Worm (Caenorhabditis elegans) whole organism, midembryonic: ENCODE data around the gene ucr-2.2.

Source experiments
- T22C8.4 ChIP-seq: fragments of 200-800 bp; sonication (Bioruptor generic); IDR thresholded peaks from 2 replicates; pipeline ENCODE4 v1.3.6; 2022; ENCODE audit warnings: missing genetic modification characterization, missing compliant biosample characterization
- cog-1 ChIP-seq: sonication (generic microtip); optimal IDR thresholded peaks from 2 replicates; lab custom pipeline; 2016; ENCODE audit warnings: missing genetic modification characterization, missing compliant biosample characterization
- flt-1 ChIP-seq: fragments of 200-800 bp; sonication (Bioruptor generic); IDR thresholded peaks from 2 replicates; pipeline ENCODE4 v1.3.6; 2022; ENCODE audit warnings: missing genetic modification characterization, missing compliant biosample characterization
- ztf-29 ChIP-seq: fragments of 200-800 bp; sonication (Bioruptor generic); IDR thresholded peaks from 2 replicates; pipeline ENCODE4 v1.3.6; 2022; ENCODE audit warnings: missing genetic modification reagents, missing genetic modification characterization, missing compliant biosample characterization

- TF ChIP-seq cog-1 (tag; lab: Kevin White, UChicago), result no peak
- TF ChIP-seq ztf-29, result no peak
- no peak for TF ChIP-seq T22C8.4 (GFP tag; lab: Robert Waterston, UW)
- TF ChIP-seq flt-1 (GFP tag; lab: Robert Waterston, UW), result no peak
Measured at ce11 chrX:15221865-15222551, 48.3 kb downstream of the ucr-2.2 start.
